Worm (Caenorhabditis elegans): ENCODE results near the gene Y27F2A.8.
"Not testable (repeated sequence)": the region's sequence is repeated elsewhere in the genome, so short reads cannot be mapped to it uniquely, and the experiment has no call there.

DNA sequence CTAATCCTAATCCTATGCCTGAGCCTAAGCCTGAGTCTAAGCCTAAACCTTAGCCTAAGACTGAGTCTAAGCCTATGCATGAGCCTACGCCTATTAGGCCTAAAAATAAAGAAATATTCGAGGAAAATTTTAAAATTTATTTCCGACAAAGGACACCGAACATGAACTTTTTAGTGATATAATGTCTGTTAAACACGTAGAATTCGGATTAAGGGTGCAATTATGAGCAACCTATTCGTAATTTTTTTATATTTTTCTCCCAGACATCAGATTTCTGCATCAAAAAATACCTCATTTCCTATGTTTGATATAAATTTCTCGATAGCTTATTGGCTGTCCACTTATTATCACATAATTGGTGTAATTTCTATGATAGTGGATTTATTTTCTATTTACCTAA lies 5.4 kb downstream of the Y27F2A.8 start, which contains the start of gene Y27F2A.11:
- not testable (repeated sequence) for TF ChIP-seq ces-1 (GFP tag; optimal IDR thresholded peaks at IDR 0.05); tbx-8 (GFP tag; optimal IDR thresholded peaks at IDR 0.05); nhr-237 (tag; optimal IDR thresholded peaks at IDR 0.05); unc-39 (tag; optimal IDR thresholded peaks at IDR 0.05); nhr-76 (tag; optimal IDR thresholded peaks at IDR 0.05); elt-3 (tag; optimal IDR thresholded peaks at IDR 0.05); pha-4 (tag; optimal IDR thresholded peaks at IDR 0.05)
